Worm (Caenorhabditis elegans) whole organism, midembryonic: ENCODE results near the gene Y46H3A.4.

Source experiments
- T22C8.4 ChIP-seq: fragments of 200-800 bp; sonication (Bioruptor generic); IDR thresholded peaks from 2 replicates; pipeline ENCODE4 v1.3.6; 2022; ENCODE audit warnings: missing genetic modification characterization, missing compliant biosample characterization
- cog-1 ChIP-seq: sonication (generic microtip); optimal IDR thresholded peaks from 2 replicates; lab custom pipeline; 2016; ENCODE audit warnings: missing genetic modification characterization, missing compliant biosample characterization
- flt-1 ChIP-seq: fragments of 200-800 bp; sonication (Bioruptor generic); IDR thresholded peaks from 2 replicates; pipeline ENCODE4 v1.3.6; 2022; ENCODE audit warnings: missing genetic modification characterization, missing compliant biosample characterization
- klf-2 ChIP-seq: fragments of 200-800 bp; sonication (Bioruptor generic); conservative IDR thresholded peaks from 2 replicates; pipeline ENCODE4 v1.3.6; 2022; ENCODE audit warnings: missing genetic modification reagents, missing genetic modification characterization, missing compliant biosample characterization
- med-1 ChIP-seq: sonication (generic microtip); optimal IDR thresholded peaks from 2 replicates; lab custom pipeline; 2017; ENCODE audit warnings: missing genetic modification characterization, mild to moderate bottlenecking, missing compliant biosample characterization, antibody characterized with exemption, missing genetic modification reagents; ENCODE audit not compliant: insufficient read depth
- ref-1 ChIP-seq: fragments of 200-800 bp; sonication (Bioruptor generic); conservative IDR thresholded peaks from 2 replicates; pipeline ENCODE4 v1.3.6; 2022; ENCODE audit warnings: missing genetic modification reagents, missing genetic modification characterization, missing compliant biosample characterization
- tab-1 ChIP-seq: fragments of 200-800 bp; sonication (Bioruptor generic); IDR thresholded peaks from 2 replicates; pipeline ENCODE4 v1.3.6; 2022; ENCODE audit warnings: missing genetic modification characterization, missing compliant biosample characterization
- ztf-23 ChIP-seq: fragments of 200-800 bp; sonication (Bioruptor generic); IDR thresholded peaks from 2 replicates; pipeline ENCODE4 v1.3.6; 2022; ENCODE audit warnings: missing genetic modification reagents, missing genetic modification characterization, missing compliant biosample characterization
- ztf-29 ChIP-seq: fragments of 200-800 bp; sonication (Bioruptor generic); IDR thresholded peaks from 2 replicates; pipeline ENCODE4 v1.3.6; 2022; ENCODE audit warnings: missing genetic modification reagents, missing genetic modification characterization, missing compliant biosample characterization

Gene Y46H3A.4

ce11 chrV:1811035-1811434 lies at the start of gene Y46H3A.4:
Gene Y46H3A.4, minus strand, starts transcription at chrV:1811135.
- TF ChIP-seq ztf-29 (GFP tag; lab: Robert Waterston, UW) (no peak), cog-1 (tag; lab: Kevin White, UChicago) (no peak), ref-1 (GFP tag; lab: Robert Waterston, UW) (no peak), flt-1 (GFP tag; lab: Robert Waterston, UW) (no peak), T22C8.4 (GFP tag; lab: Robert Waterston, UW) (no peak), ztf-23 (GFP tag; lab: Robert Waterston, UW) (no peak), klf-2 (GFP tag; lab: Robert Waterston, UW) (no peak), tab-1 (GFP tag; lab: Robert Waterston, UW) (no peak), med-1 (GFP tag; lab: Kevin White, UChicago) (no peak)

ce11 chrV:1857840-1858239 lies 46.9 kb upstream of the Y46H3A.4 start:
- TF ChIP-seq T22C8.4 (GFP tag; lab: Robert Waterston, UW) (no peak), ztf-29 (GFP tag; lab: Robert Waterston, UW) (no peak), ztf-23 (GFP tag; lab: Robert Waterston, UW) (no peak), tab-1 (GFP tag; lab: Robert Waterston, UW) (no peak), cog-1 (tag; lab: Kevin White, UChicago) (no peak), med-1 (GFP tag; lab: Kevin White, UChicago) (no peak), ref-1 (GFP tag; lab: Robert Waterston, UW) (no peak), klf-2 (GFP tag; lab: Robert Waterston, UW) (no peak), flt-1 (GFP tag; lab: Robert Waterston, UW) (no peak)

- TF ChIP-seq ref-1 (GFP tag; lab: Robert Waterston, UW) (no peak), flt-1 (GFP tag; lab: Robert Waterston, UW) (no peak), klf-2 (GFP tag; lab: Robert Waterston, UW) (no peak), T22C8.4 (GFP tag; lab: Robert Waterston, UW) (no peak)
Measured at ce11 chrV:1856176-1856575, 45.2 kb upstream of the Y46H3A.4 start, which contains the start of gene T10B5.10. Gene T10B5.10, minus strand, starts transcription at chrV:1856276.

- no peak for TF ChIP-seq ref-1 (GFP tag; lab: Robert Waterston, UW)
- no peak for TF ChIP-seq ztf-29 (GFP tag; lab: Robert Waterston, UW)
- TF ChIP-seq tab-1 (GFP tag; lab: Robert Waterston, UW) = no peak
- TF ChIP-seq cog-1 (tag; lab: Kevin White, UChicago) = no peak
- TF ChIP-seq ztf-23 (GFP tag; lab: Robert Waterston, UW) = no peak
- TF ChIP-seq klf-2 (GFP tag; lab: Robert Waterston, UW) = no peak
- no peak for TF ChIP-seq med-1 (GFP tag; lab: Kevin White, UChicago)
- no peak for TF ChIP-seq T22C8.4 (GFP tag; lab: Robert Waterston, UW)
- no peak for TF ChIP-seq flt-1 (GFP tag; lab: Robert Waterston, UW)
Measured at ce11 chrV:1855087-1855486, 44.2 kb upstream of the Y46H3A.4 start.

ce11 chrV:1848590-1848989 lies 37.7 kb upstream of the Y46H3A.4 start:
- TF ChIP-seq flt-1 (GFP tag; lab: Robert Waterston, UW) = no peak
- TF ChIP-seq ztf-29 (GFP tag; lab: Robert Waterston, UW) = peak; percentile 68; the same call in 1 of the 2 replicates

- no peak for TF ChIP-seq flt-1 (GFP tag; lab: Robert Waterston, UW)
- TF ChIP-seq med-1 (GFP tag; lab: Kevin White, UChicago) = no peak
- no peak for TF ChIP-seq tab-1 (GFP tag; lab: Robert Waterston, UW)
- TF ChIP-seq ztf-23 (GFP tag; lab: Robert Waterston, UW) = no peak
- no peak for TF ChIP-seq ztf-29 (GFP tag; lab: Robert Waterston, UW)
- no peak for TF ChIP-seq T22C8.4 (GFP tag; lab: Robert Waterston, UW)
- no peak for TF ChIP-seq cog-1 (tag; lab: Kevin White, UChicago)
- TF ChIP-seq klf-2 (GFP tag; lab: Robert Waterston, UW) = no peak
- no peak for TF ChIP-seq ref-1 (GFP tag; lab: Robert Waterston, UW)
Measured at ce11 chrV:1845977-1846376, 35.0 kb upstream of the Y46H3A.4 start, which contains the start of gene T10B5.7. Gene T10B5.7, plus strand, starts transcription at chrV:1846201.

ce11 chrV:1841744-1842143 lies 30.8 kb upstream of the Y46H3A.4 start, which contains the start of gene T10B5.8:
Gene T10B5.8, plus strand, starts transcription at chrV:1842044.
- no peak for TF ChIP-seq klf-2 (GFP tag; lab: Robert Waterston, UW)
- TF ChIP-seq tab-1 (GFP tag; lab: Robert Waterston, UW) = no peak
- no peak for TF ChIP-seq T22C8.4 (GFP tag; lab: Robert Waterston, UW)
- TF ChIP-seq ref-1 (GFP tag; lab: Robert Waterston, UW) = no peak
- no peak for TF ChIP-seq ztf-29 (GFP tag; lab: Robert Waterston, UW)
- TF ChIP-seq ztf-23 (GFP tag; lab: Robert Waterston, UW) = no peak
- TF ChIP-seq cog-1 (tag; lab: Kevin White, UChicago) = no peak
- no peak for TF ChIP-seq flt-1 (GFP tag; lab: Robert Waterston, UW)
- no peak for TF ChIP-seq med-1 (GFP tag; lab: Kevin White, UChicago)

ce11 chrV:1829973-1830372 lies 19.0 kb upstream of the Y46H3A.4 start, which contains the start of gene Y32G9B.1:
Gene Y32G9B.1, minus strand, starts transcription at chrV:1830073.
- no peak for TF ChIP-seq ztf-23 (GFP tag; lab: Robert Waterston, UW)
- no peak for TF ChIP-seq flt-1 (GFP tag; lab: Robert Waterston, UW)
- TF ChIP-seq cog-1 (tag; lab: Kevin White, UChicago) = no peak

- TF ChIP-seq klf-2 (GFP tag; lab: Robert Waterston, UW) (no peak), ztf-29 (GFP tag; lab: Robert Waterston, UW) (no peak), flt-1 (GFP tag; lab: Robert Waterston, UW) (no peak), tab-1 (GFP tag; lab: Robert Waterston, UW) (no peak), ref-1 (GFP tag; lab: Robert Waterston, UW) (no peak), T22C8.4 (GFP tag; lab: Robert Waterston, UW) (no peak), ztf-23 (GFP tag; lab: Robert Waterston, UW) (no peak), med-1 (GFP tag; lab: Kevin White, UChicago) (no peak), cog-1 (tag; lab: Kevin White, UChicago) (no peak)
Measured at ce11 chrV:1824528-1824927, 13.6 kb upstream of the Y46H3A.4 start.
